Fruit fly (Drosophila melanogaster) whole organism, pupa: ENCODE measurements around the gene CCDC53.

Experiments
- CG10348 ChIP-seq: fragments of 200-800 bp; sonication (Bioruptor generic); IDR thresholded peaks from 2 replicates; pipeline ENCODE4 v1.3.6; 2022; ENCODE audit warnings: missing biosample characterization, missing genetic modification characterization
- CG12605 ChIP-seq: fragments of 200-800 bp; sonication (Bioruptor generic); IDR thresholded peaks from 2 replicates; pipeline ENCODE4 v1.3.6; 2022; ENCODE audit warnings: missing biosample characterization, missing genetic modification characterization
- CG13204 ChIP-seq: fragments of 200-800 bp; sonication (Bioruptor generic); optimal IDR thresholded peaks from 2 replicates; lab custom pipeline; 2018; ENCODE audit warnings: missing biosample characterization, mild to moderate bottlenecking, missing genetic modification characterization, moderate library complexity
- CG14655 ChIP-seq: fragments of 200-800 bp; sonication (Bioruptor generic); optimal IDR thresholded peaks from 3 replicates; lab custom pipeline; 2017; ENCODE audit warnings: mild to moderate bottlenecking, missing biosample characterization, missing genetic modification reagents, missing genetic modification characterization
- CG15710 ChIP-seq: fragments of 200-800 bp; sonication (Bioruptor generic); optimal IDR thresholded peaks from 2 replicates; lab custom pipeline; 2018; ENCODE audit warnings: missing biosample characterization, mild to moderate bottlenecking, missing genetic modification characterization, moderate library complexity
- CG17806 ChIP-seq: fragments of 200-800 bp; sonication (Bioruptor generic); optimal IDR thresholded peaks from 2 replicates; lab custom pipeline; 2018; ENCODE audit warnings: missing biosample characterization, mild to moderate bottlenecking, missing genetic modification characterization, moderate library complexity
- CG32121 ChIP-seq: fragments of 200-800 bp; sonication (Bioruptor generic); IDR thresholded peaks from 2 replicates; pipeline ENCODE4 v1.3.6; 2022; ENCODE audit warnings: missing biosample characterization, missing genetic modification characterization
- CG34367 ChIP-seq: fragments of 200-800 bp; sonication (Bioruptor generic); optimal IDR thresholded peaks from 2 replicates; lab custom pipeline; 2018; ENCODE audit warnings: missing biosample characterization, mild to moderate bottlenecking, missing genetic modification characterization
- CG4496 ChIP-seq: fragments of 200-800 bp; sonication (Bioruptor generic); IDR thresholded peaks from 3 replicates; pipeline ENCODE4 v1.3.6; 2022; ENCODE audit warnings: missing biosample characterization, missing genetic modification characterization
- CG8159 ChIP-seq: fragments of 200-800 bp; sonication (Bioruptor generic); optimal IDR thresholded peaks from 3 replicates; lab custom pipeline; 2018; ENCODE audit warnings: missing biosample characterization, mild to moderate bottlenecking, missing genetic modification characterization, moderate library complexity
- CG8301 ChIP-seq: fragments of 200-800 bp; sonication (Bioruptor generic); optimal IDR thresholded peaks from 2 replicates; lab custom pipeline; 2018; ENCODE audit warnings: missing biosample characterization, mild to moderate bottlenecking, missing genetic modification characterization
- CG9948 ChIP-seq: fragments of 200-800 bp; sonication (Bioruptor generic); optimal IDR thresholded peaks from 2 replicates; lab custom pipeline; 2018; ENCODE audit warnings: missing biosample characterization, mild to moderate bottlenecking, missing genetic modification characterization, moderate library complexity
- D1 ChIP-seq: fragments of 200-800 bp; sonication (Bioruptor generic); optimal IDR thresholded peaks from 2 replicates; lab custom pipeline; 2018; ENCODE audit warnings: missing biosample characterization, mild to moderate bottlenecking, missing genetic modification characterization, moderate library complexity
- EcR ChIP-seq: fragments of 200-800 bp; sonication (Bioruptor generic); optimal IDR thresholded peaks from 3 replicates; lab custom pipeline; 2019; ENCODE audit warnings: missing biosample characterization, missing genetic modification characterization, mild to moderate bottlenecking, moderate library complexity, missing genetic modification reagents
- Ets98B ChIP-seq: fragments of 200-800 bp; sonication (Bioruptor generic); IDR thresholded peaks from 2 replicates; pipeline ENCODE4 v1.3.6; 2022; ENCODE audit warnings: missing biosample characterization, missing genetic modification characterization
- Pif1A ChIP-seq: fragments of 200-800 bp; sonication (Bioruptor generic); optimal IDR thresholded peaks from 3 replicates; lab custom pipeline; 2016; ENCODE audit warnings: missing biosample characterization, missing genetic modification characterization
- Pif1B ChIP-seq: fragments of 200-800 bp; sonication (Bioruptor generic); optimal IDR thresholded peaks from 3 replicates; lab custom pipeline; 2016; ENCODE audit warnings: missing biosample characterization, missing genetic modification characterization
- Snoo ChIP-seq: fragments of 200-800 bp; sonication (Bioruptor generic); optimal IDR thresholded peaks from 3 replicates; lab custom pipeline; 2017; ENCODE audit warnings: missing biosample characterization, mild to moderate bottlenecking, missing genetic modification characterization, inconsistent platforms
- fd96Ca ChIP-seq: fragments of 200-800 bp; sonication (Bioruptor generic); IDR thresholded peaks from 3 replicates; pipeline ENCODE4 v1.3.6; 2022; ENCODE audit warnings: missing biosample characterization, missing genetic modification characterization
- gl ChIP-seq: fragments of 200-800 bp; sonication (Bioruptor generic); optimal IDR thresholded peaks from 2 replicates; lab custom pipeline; 2018; ENCODE audit warnings: missing biosample characterization, mild to moderate bottlenecking, missing genetic modification characterization
- rn ChIP-seq: fragments of 200-800 bp; sonication (Bioruptor generic); IDR thresholded peaks from 2 replicates; pipeline ENCODE4 v1.3.6; 2022; ENCODE audit warnings: missing biosample characterization, missing genetic modification characterization

The CCDC53 gene

dm6 chr2L:8072692-8073091, 31.8 kb downstream of the CCDC53 start, which contains the start of the genes MED20 and Trf:
MED20 (minus strand) TSS chr2L:8072848.
Trf (plus strand) TSS chr2L:8072895.
- no peak for TF ChIP-seq CG9948
- no peak for TF ChIP-seq CG15710 (tag; lab: Kevin White, UChicago)
- TF ChIP-seq CG14655 (GFP tag; lab: Kevin White, UChicago), result no peak
- no peak for TF ChIP-seq Ets98B (GFP tag; lab: Robert Waterston, UW)
- TF ChIP-seq CG32121 (GFP tag; lab: Robert Waterston, UW), result no peak
- TF ChIP-seq CG4496 (GFP tag; lab: Robert Waterston, UW), result no peak
- TF ChIP-seq gl (tag; lab: Kevin White, UChicago), result no peak
- no peak for TF ChIP-seq CG10348 (GFP tag; lab: Robert Waterston, UW)
- TF ChIP-seq Pif1B (GFP tag; lab: Kevin White, UChicago), result no peak
- no peak for TF ChIP-seq CG8159 (tag; lab: Kevin White, UChicago)
- TF ChIP-seq CG17806, result no peak

DNA sequence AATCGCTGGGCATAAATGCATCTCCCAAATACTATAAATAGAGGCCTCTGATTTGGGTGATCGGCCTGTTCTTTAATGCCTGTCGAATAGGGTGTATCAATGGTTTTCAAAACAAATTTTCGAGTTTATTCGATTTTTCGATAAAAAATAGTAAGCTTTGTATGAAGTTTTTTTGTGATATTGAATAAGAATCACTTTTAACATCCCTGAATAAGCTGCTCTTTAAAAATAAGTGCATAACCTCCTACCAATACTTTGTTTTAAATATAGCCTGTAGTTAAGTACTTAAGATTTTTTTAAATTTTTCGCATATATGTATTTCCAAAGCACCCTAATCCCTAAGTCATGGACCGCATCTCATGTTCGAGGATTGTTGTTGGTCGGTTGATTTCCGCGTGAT, 39.7 kb downstream of the CCDC53 start:
- TF ChIP-seq CG12605 (GFP tag; lab: Robert Waterston, UW) (0 out of 2 replicates have a peak, but pooled peaks have one; percentile 12), Pif1B (GFP tag; lab: Kevin White, UChicago) (no peak), CG14655 (GFP tag; lab: Kevin White, UChicago) (no peak), CG15710 (tag; lab: Kevin White, UChicago) (no peak), CG32121 (GFP tag; lab: Robert Waterston, UW) (no peak)

- TF ChIP-seq CG17806 (peak; percentile 63), Ets98B (GFP tag; lab: Robert Waterston, UW) (no peak), EcR (no peak), CG8159 (tag; lab: Kevin White, UChicago) (no peak), gl (tag; lab: Kevin White, UChicago) (no peak), CG13204 (no peak), fd96Ca (GFP tag; lab: Robert Waterston, UW) (no peak), CG34367 (tag; lab: Kevin White, UChicago) (peak; percentile 72), CG8301 (tag; lab: Kevin White, UChicago) (no peak), CG32121 (GFP tag; lab: Robert Waterston, UW) (no peak; the same call in 1 of the 2 replicates), CG12605 (GFP tag; lab: Robert Waterston, UW) (peak; percentile 81), Snoo (tag; lab: Kevin White, UChicago) (peak; percentile 74), Pif1B (GFP tag; lab: Kevin White, UChicago) (no peak), Pif1A (GFP tag; lab: Kevin White, UChicago) (no peak), D1 (peak; percentile 54), CG10348 (GFP tag; lab: Robert Waterston, UW) (0 out of 2 replicates have a peak, but pooled peaks have one; percentile 29), CG4496 (GFP tag; lab: Robert Waterston, UW) (no peak), CG14655 (GFP tag; lab: Kevin White, UChicago) (no peak), rn (no peak), CG15710 (tag; lab: Kevin White, UChicago) (peak; percentile 84), CG9948 (peak; percentile 80)
Observed at dm6 chr2L:8081640-8082485, 41.0 kb downstream of the CCDC53 start.

- TF ChIP-seq EcR, result peak; percentile 10
- no peak for TF ChIP-seq Ets98B (GFP tag; lab: Robert Waterston, UW)
Observed at dm6 chr2L:8082692-8083412, 41.9 kb downstream of the CCDC53 start, which contains the start of gene Mcr. Mcr (minus strand) TSS chr2L:8082982.

DNA sequence CACCGCTTCAGTTG, 42.3 kb downstream of the CCDC53 start, which contains the start of gene Bsg:
Gene Bsg, plus strand, starts transcription at position 8 of the 14 bp plus-strand sequence.
- TF ChIP-seq Ets98B (GFP tag; lab: Robert Waterston, UW) (no peak), fd96Ca (GFP tag; lab: Robert Waterston, UW) (no peak), CG15710 (tag; lab: Kevin White, UChicago) (no peak), rn (no peak)
- TF ChIP-seq, all 21 proteins: peak for 0

- TF ChIP-seq CG15710 (tag; lab: Kevin White, UChicago) (no peak), CG12605 (GFP tag; lab: Robert Waterston, UW) (peak; percentile 16; the same call in 1 of the 2 replicates), D1 (no peak), CG32121 (GFP tag; lab: Robert Waterston, UW) (no peak; the same call in 1 of the 2 replicates), CG34367 (tag; lab: Kevin White, UChicago) (peak; percentile 23), Pif1A (GFP tag; lab: Kevin White, UChicago) (no peak), gl (tag; lab: Kevin White, UChicago) (no peak), CG10348 (GFP tag; lab: Robert Waterston, UW) (no peak), CG17806 (no peak), CG14655 (GFP tag; lab: Kevin White, UChicago) (no peak), EcR (peak; percentile 86), fd96Ca (GFP tag; lab: Robert Waterston, UW) (no peak; the same call in 2 of the 3 replicates), Snoo (tag; lab: Kevin White, UChicago) (no peak), CG4496 (GFP tag; lab: Robert Waterston, UW) (no peak), Pif1B (GFP tag; lab: Kevin White, UChicago) (no peak), CG9948 (no peak), CG13204 (peak; percentile 18), rn (no peak), CG8301 (tag; lab: Kevin White, UChicago) (no peak), CG8159 (tag; lab: Kevin White, UChicago) (no peak), Ets98B (GFP tag; lab: Robert Waterston, UW) (peak; percentile 57)
Observed at dm6 chr2L:8083427-8084295, 42.8 kb downstream of the CCDC53 start.
